Fruit fly (Drosophila melanogaster): ENCODE measurements around the gene CG6770.

The CG6770 gene

dm6 chr2L:12079827-12080381 lies 34.0 kb upstream of the CG6770 start:
- no peak for TF ChIP-seq CG9932 (GFP tag; IDR thresholded peaks at IDR 0.05)
- no peak for TF ChIP-seq prd (optimal IDR thresholded peaks at IDR 0.05)
- TF ChIP-seq prd (GFP tag; IDR thresholded peaks at IDR 0.05) = peak; percentile 85
- TF ChIP-seq pho (GFP tag; optimal IDR thresholded peaks at IDR 0.05) = no peak
- TF ChIP-seq Nf-YC (tag; optimal IDR thresholded peaks at IDR 0.05) = peak; percentile 53
- no peak for TF ChIP-seq CG6254 (GFP tag; optimal IDR thresholded peaks at IDR 0.05)
- no peak for TF ChIP-seq sisA (GFP tag; IDR thresholded peaks at IDR 0.05)
- TF ChIP-seq tll (GFP tag; optimal IDR thresholded peaks at IDR 0.05) = peak in 1 of 2 experiments; percentile 70
- peak; percentile 96 for TF ChIP-seq zen (tag; optimal IDR thresholded peaks at IDR 0.05)
- peak; percentile 48 for TF ChIP-seq Ets65A (GFP tag)
- no peak for TF ChIP-seq ems (GFP tag; optimal IDR thresholded peaks at IDR 0.05)
- TF ChIP-seq CG8478 (optimal IDR thresholded peaks at IDR 0.05) = peak; percentile 71
- no peak for TF ChIP-seq CG8765 (GFP tag; IDR thresholded peaks at IDR 0.05)
- peak; percentile 87 for TF ChIP-seq D (optimal IDR thresholded peaks at IDR 0.05)
- TF ChIP-seq D (GFP tag; optimal IDR thresholded peaks at IDR 0.05) = no peak
- peak; percentile 49 for TF ChIP-seq twi (tag; optimal IDR thresholded peaks at IDR 0.05)
- no peak for TF ChIP-seq MESR4 (GFP tag; optimal IDR thresholded peaks at IDR 0.05)
- TF ChIP-seq Deaf1 (tag; optimal IDR thresholded peaks at IDR 0.05) = no peak
- peak; percentile 19 for TF ChIP-seq CG1832 (GFP tag; optimal IDR thresholded peaks at IDR 0.05)
- TF ChIP-seq Blimp-1 (GFP tag; optimal IDR thresholded peaks at IDR 0.05) = no peak
- peak; percentile 54 for TF ChIP-seq cad (GFP tag; optimal IDR thresholded peaks at IDR 0.05)
- TF ChIP-seq CG1647 (GFP tag; optimal IDR thresholded peaks at IDR 0.05) = no peak
- no peak for TF ChIP-seq row (GFP tag; IDR thresholded peaks at IDR 0.05)
- peak; percentile 34 for TF ChIP-seq Nf-YB (GFP tag; optimal IDR thresholded peaks at IDR 0.05)
- TF ChIP-seq CG32772 (GFP tag; IDR thresholded peaks at IDR 0.05) = 0 out of 2 replicates have a peak, but pooled peaks have one; percentile 19
- no peak for TF ChIP-seq CG14667 (GFP tag; IDR thresholded peaks at IDR 0.05)
- peak; percentile 26 for TF ChIP-seq CG15479 (GFP tag; optimal IDR thresholded peaks at IDR 0.05)
- no peak for TF ChIP-seq tna (GFP tag; IDR thresholded peaks at IDR 0.05; ENCODE audit: partially characterized antibody)

dm6 chr2L:12078695-12079094 lies 32.8 kb upstream of the CG6770 start:
- TF ChIP-seq Jarid2 (GFP tag; optimal IDR thresholded peaks at IDR 0.05) = no peak
- TF ChIP-seq lmd (GFP tag; IDR thresholded peaks at IDR 0.05) = peak; percentile 25; the same call in 1 of the 2 replicates
- TF ChIP-seq Neu2 (GFP tag; optimal IDR thresholded peaks at IDR 0.05; ENCODE audit: borderline replicate concordance) = no peak
- no peak for TF ChIP-seq Max (GFP tag; optimal IDR thresholded peaks at IDR 0.05)
- peak; percentile 33 for TF ChIP-seq CG18262 (tag; optimal IDR thresholded peaks at IDR 0.05)
- peak; percentile 93 for TF ChIP-seq Ets65A (GFP tag)
- peak; percentile 4 for TF ChIP-seq CG2712 (tag; optimal IDR thresholded peaks at IDR 0.05)
- TF ChIP-seq CG4730 (GFP tag; IDR thresholded peaks at IDR 0.05) = no peak
- peak; percentile 56 for TF ChIP-seq sens (GFP tag)
- TF ChIP-seq fd96Cb (tag; optimal IDR thresholded peaks at IDR 0.05) = no peak
- no peak for TF ChIP-seq danr (GFP tag; IDR thresholded peaks at IDR 0.05)
- no peak for TF ChIP-seq sd (tag; optimal IDR thresholded peaks at IDR 0.05)
- TF ChIP-seq fd102C (GFP tag; optimal IDR thresholded peaks at IDR 0.05) = no peak
- TF ChIP-seq Dek (tag; optimal IDR thresholded peaks at IDR 0.05) = no peak
- TF ChIP-seq ssp (GFP tag; IDR thresholded peaks at IDR 0.05) = no peak
- TF ChIP-seq Ptx1 (GFP tag; IDR thresholded peaks at IDR 0.05) = peak; percentile 45
- no peak for TF ChIP-seq CG4424 (GFP tag; optimal IDR thresholded peaks at IDR 0.05)
